Worm (Caenorhabditis elegans): ENCODE data around the gene nhr-19.

- TF ChIP-seq nhr-237 (tag; optimal IDR thresholded peaks at IDR 0.05) (no peak), unc-62 (GFP tag; optimal IDR thresholded peaks at IDR 0.05) (no peak)
These were observed 6.1 kb upstream of the nhr-19 start, which contains the start of the genes T15H9.5 and T15H9.4 for ce11 chrII:9611347-9611923.
